Worm (Caenorhabditis elegans): ENCODE data around the gene T07A5.1.

The T07A5.1 gene

ce11 chrIII:10337508-10338166 lies 31.6 kb upstream of the T07A5.1 start, which contains the start of gene ttr-15:
Gene ttr-15 (plus strand): TSS chrIII:10337847.
- TF ChIP-seq tbx-8 (GFP tag; optimal IDR thresholded peaks at IDR 0.05) (no peak), blmp-1 (tag; optimal IDR thresholded peaks at IDR 0.05) (no peak), nhr-28 (tag; optimal IDR thresholded peaks at IDR 0.05) (no peak), flh-1 (GFP tag; optimal IDR thresholded peaks at IDR 0.05) (no peak), zip-8 (tag; optimal IDR thresholded peaks at IDR 0.05) (no peak), pha-4 (tag; optimal IDR thresholded peaks at IDR 0.05) (no peak), lin-13 (tag; optimal IDR thresholded peaks at IDR 0.05) (no peak), mep-1 (tag; optimal IDR thresholded peaks at IDR 0.05) (no peak), drap-1 (GFP tag; optimal IDR thresholded peaks at IDR 0.05) (no peak), lin-32 (GFP tag; optimal IDR thresholded peaks at IDR 0.05) (no peak), nhr-12 (tag; optimal IDR thresholded peaks at IDR 0.05) (no peak)

ce11 chrIII:10336109-10336508 lies 30.1 kb upstream of the T07A5.1 start:
- TF ChIP-seq nhr-76 (tag; optimal IDR thresholded peaks at IDR 0.05) = no peak
- no peak for TF ChIP-seq lin-13 (tag; optimal IDR thresholded peaks at IDR 0.05)
- no peak for TF ChIP-seq pha-4 (tag; optimal IDR thresholded peaks at IDR 0.05)
- no peak for TF ChIP-seq nhr-12 (tag; optimal IDR thresholded peaks at IDR 0.05)
- no peak for TF ChIP-seq cnd-1 (tag; optimal IDR thresholded peaks at IDR 0.05)
- TF ChIP-seq lin-32 (GFP tag; optimal IDR thresholded peaks at IDR 0.05) = no peak
- TF ChIP-seq ham-2 (GFP tag; optimal IDR thresholded peaks at IDR 0.05) = no peak
- no peak for TF ChIP-seq hlh-1 (tag; optimal IDR thresholded peaks at IDR 0.05)
- no peak for TF ChIP-seq nhr-237 (tag; optimal IDR thresholded peaks at IDR 0.05)
- TF ChIP-seq drap-1 (GFP tag; optimal IDR thresholded peaks at IDR 0.05) = no peak
- TF ChIP-seq elt-3 (tag; optimal IDR thresholded peaks at IDR 0.05) = no peak
- no peak for TF ChIP-seq nhr-2 (tag; optimal IDR thresholded peaks at IDR 0.05)
- no peak for TF ChIP-seq unc-120 (tag; optimal IDR thresholded peaks at IDR 0.05; ENCODE audit: poor library complexity, severe bottlenecking)
- no peak for TF ChIP-seq tbx-8 (GFP tag; optimal IDR thresholded peaks at IDR 0.05)

ce11 chrIII:10335086-10335485 lies 29.1 kb upstream of the T07A5.1 start, which contains the start of gene ced-9:
Gene ced-9 (plus strand): TSS chrIII:10335172.
- no peak for TF ChIP-seq tbx-8 (GFP tag; optimal IDR thresholded peaks at IDR 0.05)
- TF ChIP-seq unc-39 (tag; optimal IDR thresholded peaks at IDR 0.05) = no peak
- no peak for TF ChIP-seq unc-62 (GFP tag; optimal IDR thresholded peaks at IDR 0.05)
- TF ChIP-seq M03D4.4 (tag; optimal IDR thresholded peaks at IDR 0.05) = no peak
- no peak for TF ChIP-seq nhr-76 (tag; optimal IDR thresholded peaks at IDR 0.05)
- no peak for TF ChIP-seq nhr-28 (tag; optimal IDR thresholded peaks at IDR 0.05)
- no peak for TF ChIP-seq lin-32 (GFP tag; optimal IDR thresholded peaks at IDR 0.05)
- TF ChIP-seq elt-3 (tag; optimal IDR thresholded peaks at IDR 0.05) = no peak
- no peak for TF ChIP-seq ztf-11 (tag; optimal IDR thresholded peaks at IDR 0.05)
- no peak for TF ChIP-seq snpc-4 (tag; optimal IDR thresholded peaks at IDR 0.05)

- TF ChIP-seq unc-39 (tag; optimal IDR thresholded peaks at IDR 0.05) (no peak), unc-120 (tag; optimal IDR thresholded peaks at IDR 0.05; ENCODE audit: poor library complexity, severe bottlenecking) (no peak), sptf-1 (tag; optimal IDR thresholded peaks at IDR 0.05) (peak; percentile 76), drap-1 (GFP tag; optimal IDR thresholded peaks at IDR 0.05) (peak; percentile 5), zip-8 (tag; optimal IDR thresholded peaks at IDR 0.05) (no peak), ceh-83 (GFP tag; optimal IDR thresholded peaks at IDR 0.05) (no peak), flh-1 (GFP tag; optimal IDR thresholded peaks at IDR 0.05) (no peak), lsy-2 (tag; optimal IDR thresholded peaks at IDR 0.05) (peak; percentile 75), lin-32 (GFP tag; optimal IDR thresholded peaks at IDR 0.05) (no peak), M03D4.4 (tag; optimal IDR thresholded peaks at IDR 0.05) (peak; percentile 65), hlh-1 (tag; optimal IDR thresholded peaks at IDR 0.05) (peak; percentile 73), pha-4 (tag; optimal IDR thresholded peaks at IDR 0.05) (peak; percentile 72), nhr-237 (tag; optimal IDR thresholded peaks at IDR 0.05) (peak; percentile 28), nhr-12 (tag; optimal IDR thresholded peaks at IDR 0.05) (no peak), sem-2 (GFP tag; optimal IDR thresholded peaks at IDR 0.05) (no peak), cnd-1 (tag; optimal IDR thresholded peaks at IDR 0.05) (no peak), lin-13 (tag; optimal IDR thresholded peaks at IDR 0.05) (peak; percentile 67), ham-2 (GFP tag; optimal IDR thresholded peaks at IDR 0.05) (no peak), mls-2 (tag; optimal IDR thresholded peaks at IDR 0.05) (peak; percentile 42), ceh-43 (GFP tag; optimal IDR thresholded peaks at IDR 0.05) (no peak), blmp-1 (tag; optimal IDR thresholded peaks at IDR 0.05) (no peak), mep-1 (tag; optimal IDR thresholded peaks at IDR 0.05) (peak; percentile 61), ces-1 (GFP tag; optimal IDR thresholded peaks at IDR 0.05) (peak; percentile 3), snpc-4 (tag; optimal IDR thresholded peaks at IDR 0.05) (no peak), mab-5 (tag; optimal IDR thresholded peaks at IDR 0.05) (peak; percentile 8), ztf-11 (tag; optimal IDR thresholded peaks at IDR 0.05) (peak; percentile 17)
Measured at ce11 chrIII:10333961-10334542, 28.1 kb upstream of the T07A5.1 start, which contains the start of the genes jmjd-4 and mev-1. Gene jmjd-4 (minus strand): TSS chrIII:10334018. Gene mev-1 (plus strand): TSS chrIII:10334277.
